Worm (Caenorhabditis elegans) whole organism, mixed stage, embryonic: Measurements from ENCODE around the gene ddn-3.

ENCODE experiments used
- bed-3 ChIP-seq: fragments of 200-800 bp; sonication (Bioruptor generic); optimal IDR thresholded peaks from 3 replicates; lab custom pipeline; 2018; ENCODE audit warnings: mild to moderate bottlenecking, missing genetic modification characterization, moderate library complexity, missing compliant biosample characterization
- blmp-1 ChIP-seq: fragments of 150-350 bp; optimal IDR thresholded peaks from 2 replicates; lab custom pipeline; 2014; ENCODE audit warnings: missing biosample characterization, missing genetic modification characterization
- ceh-39 ChIP-seq: fragments of 150-350 bp; optimal IDR thresholded peaks from 2 replicates; lab custom pipeline; 2014; ENCODE audit warnings: missing biosample characterization, missing genetic modification characterization
- ceh-43 ChIP-seq: fragments of 200-800 bp; sonication (Bioruptor generic); optimal IDR thresholded peaks from 2 replicates; lab custom pipeline; 2018; ENCODE audit warnings: mild to moderate bottlenecking, missing genetic modification characterization, moderate library complexity, missing compliant biosample characterization
- ceh-83 ChIP-seq: fragments of 200-800 bp; sonication (Bioruptor generic); optimal IDR thresholded peaks from 2 replicates; lab custom pipeline; 2018; ENCODE audit warnings: mild to moderate bottlenecking, missing genetic modification characterization, missing compliant biosample characterization
- ces-1 ChIP-seq: fragments of 150-350 bp; optimal IDR thresholded peaks from 2 replicates; lab custom pipeline; 2014; ENCODE audit warnings: missing biosample characterization, missing genetic modification reagents, missing genetic modification characterization
- cnd-1 ChIP-seq: fragments of 200-800 bp; sonication (Bioruptor generic); optimal IDR thresholded peaks from 2 replicates; lab custom pipeline; 2018; ENCODE audit warnings: mild to moderate bottlenecking, missing genetic modification characterization, missing compliant biosample characterization
- drap-1 ChIP-seq: fragments of 200-800 bp; sonication (Bioruptor generic); optimal IDR thresholded peaks from 3 replicates; lab custom pipeline; 2018; ENCODE audit warnings: mild to moderate bottlenecking, missing genetic modification characterization, missing compliant biosample characterization
- elt-1 ChIP-seq: sonication (generic microtip); optimal IDR thresholded peaks from 2 replicates; lab custom pipeline; 2017; ENCODE audit warnings: missing genetic modification characterization, mild to moderate bottlenecking, missing compliant biosample characterization, antibody characterized with exemption, moderate library complexity, borderline replicate concordance; ENCODE audit not compliant: insufficient read depth
- elt-3 ChIP-seq: fragments of 150-350 bp; optimal IDR thresholded peaks from 2 replicates; lab custom pipeline; 2014; ENCODE audit warnings: missing biosample characterization, missing genetic modification characterization
- flh-1 ChIP-seq: fragments of 200-800 bp; sonication (Bioruptor generic); optimal IDR thresholded peaks from 2 replicates; lab custom pipeline; 2018; ENCODE audit warnings: mild to moderate bottlenecking, missing genetic modification characterization, moderate library complexity, missing compliant biosample characterization
- ham-2 ChIP-seq: fragments of 200-800 bp; sonication (Bioruptor generic); optimal IDR thresholded peaks from 2 replicates; lab custom pipeline; 2018; ENCODE audit warnings: mild to moderate bottlenecking, missing genetic modification characterization, missing compliant biosample characterization
- hlh-1 ChIP-seq: fragments of 150-350 bp; optimal IDR thresholded peaks from 2 replicates; lab custom pipeline; 2014; ENCODE audit warnings: missing biosample characterization, missing genetic modification reagents, missing genetic modification characterization
- lsy-2 ChIP-seq: fragments of 150-350 bp; optimal IDR thresholded peaks from 2 replicates; lab custom pipeline; 2014; ENCODE audit warnings: missing biosample characterization, missing genetic modification characterization
- mab-5 ChIP-seq: fragments of 150-350 bp; optimal IDR thresholded peaks from 2 replicates; lab custom pipeline; 2014; ENCODE audit warnings: missing biosample characterization, missing genetic modification characterization
- mep-1 ChIP-seq: fragments of 150-350 bp; optimal IDR thresholded peaks from 2 replicates; lab custom pipeline; 2017; ENCODE audit warnings: missing biosample characterization, missing genetic modification reagents, missing genetic modification characterization, inconsistent platforms
- nhr-2 ChIP-seq: fragments of 150-350 bp; optimal IDR thresholded peaks from 2 replicates; lab custom pipeline; 2014; ENCODE audit warnings: missing biosample characterization, missing genetic modification characterization
- nhr-28 ChIP-seq: fragments of 150-350 bp; optimal IDR thresholded peaks from 2 replicates; lab custom pipeline; 2014; ENCODE audit warnings: missing biosample characterization, missing genetic modification characterization
- nhr-76 ChIP-seq: sonication (generic microtip); optimal IDR thresholded peaks from 2 replicates; lab custom pipeline; 2017; ENCODE audit warnings: missing biosample characterization, missing genetic modification characterization
- pha-4 ChIP-seq: fragments of 150-350 bp; optimal IDR thresholded peaks from 2 replicates; lab custom pipeline; 2018; ENCODE audit warnings: missing biosample characterization, missing genetic modification reagents, missing genetic modification characterization
- sptf-1 ChIP-seq: sonication (generic microtip); optimal IDR thresholded peaks from 2 replicates; lab custom pipeline; 2017; ENCODE audit warnings: mild to moderate bottlenecking, missing genetic modification characterization, moderate library complexity, missing compliant biosample characterization
- tbx-8 ChIP-seq: fragments of 200-800 bp; sonication (Bioruptor generic); optimal IDR thresholded peaks from 2 replicates; lab custom pipeline; 2018; ENCODE audit warnings: mild to moderate bottlenecking, missing genetic modification characterization, moderate library complexity, missing compliant biosample characterization
- zip-8 ChIP-seq: fragments of 150-350 bp; optimal IDR thresholded peaks from 2 replicates; lab custom pipeline; 2014; ENCODE audit warnings: missing biosample characterization, missing genetic modification characterization
- ztf-11 ChIP-seq: fragments of 150-350 bp; optimal IDR thresholded peaks from 2 replicates; lab custom pipeline; 2014; ENCODE audit warnings: missing biosample characterization, missing genetic modification characterization

ddn-3 gene

DNA sequence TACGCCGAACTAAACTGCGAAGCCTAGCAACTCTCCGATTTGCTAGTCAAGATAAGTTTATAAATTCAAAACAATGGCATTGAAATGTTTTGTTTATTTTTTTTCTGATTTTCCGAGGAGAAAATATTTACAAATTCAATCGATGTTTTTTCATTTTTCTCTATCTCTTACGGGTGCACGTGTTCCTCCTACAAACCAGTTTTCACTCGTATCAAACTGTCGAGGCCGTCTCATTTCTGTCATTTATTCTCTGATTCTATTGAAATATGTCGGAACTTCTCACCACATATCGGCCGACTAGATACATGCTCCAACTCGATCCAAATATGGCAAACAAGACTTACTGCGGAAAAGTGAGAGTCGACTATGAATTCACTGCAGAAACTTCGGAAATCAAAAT, 20.5 kb upstream of the ddn-3 start, which contains the start of gene F47B8.8:
F47B8.8 (plus strand) TSS at position 257 of the 400 bp plus-strand sequence.
- TF ChIP-seq ham-2 (GFP tag; lab: Kevin White, UChicago) (no peak), mep-1 (tag; lab: Kevin White, UChicago) (no peak), zip-8 (tag; lab: Kevin White, UChicago) (no peak), blmp-1 (tag; lab: Kevin White, UChicago) (no peak)

- no peak for TF ChIP-seq sptf-1 (tag; lab: Kevin White, UChicago)
- TF ChIP-seq, all 35 proteins: peak for 0
Observed at ce11 chrV:14328806-14329205, 17.8 kb upstream of the ddn-3 start, which contains the start of gene pepm-1. pepm-1 (plus strand) TSS chrV:14329106.

ce11 chrV:14327776-14328175, 16.8 kb upstream of the ddn-3 start, which contains the start of gene F47B8.5:
F47B8.5 (minus strand) TSS chrV:14327876.
- TF ChIP-seq ham-2 (GFP tag; lab: Kevin White, UChicago), result no peak
- TF ChIP-seq hlh-1 (tag; lab: Kevin White, UChicago), result no peak
- TF ChIP-seq nhr-28, result no peak
- no peak for TF ChIP-seq ceh-83 (GFP tag; lab: Kevin White, UChicago)
- TF ChIP-seq ces-1 (GFP tag; lab: Kevin White, UChicago), result no peak
- no peak for TF ChIP-seq tbx-8 (GFP tag; lab: Kevin White, UChicago)
- TF ChIP-seq mab-5, result no peak
- TF ChIP-seq drap-1 (GFP tag; lab: Kevin White, UChicago), result no peak
- TF ChIP-seq nhr-76 (tag; lab: Kevin White, UChicago), result no peak

- no peak for TF ChIP-seq ham-2 (GFP tag; lab: Kevin White, UChicago)
- no peak for TF ChIP-seq mab-5
- no peak for TF ChIP-seq drap-1 (GFP tag; lab: Kevin White, UChicago)
- no peak for TF ChIP-seq elt-3
- TF ChIP-seq ceh-83 (GFP tag; lab: Kevin White, UChicago), result no peak
- TF ChIP-seq nhr-28, result no peak
- TF ChIP-seq flh-1 (GFP tag; lab: Kevin White, UChicago), result no peak
- TF ChIP-seq blmp-1 (tag; lab: Kevin White, UChicago), result no peak
- no peak for TF ChIP-seq elt-1 (tag; lab: Kevin White, UChicago)
- no peak for TF ChIP-seq nhr-2 (tag; lab: Kevin White, UChicago)
- TF ChIP-seq bed-3 (GFP tag; lab: Kevin White, UChicago), result no peak
- no peak for TF ChIP-seq lsy-2 (tag; lab: Kevin White, UChicago)
- TF ChIP-seq cnd-1 (tag; lab: Kevin White, UChicago), result no peak
- TF ChIP-seq tbx-8 (GFP tag; lab: Kevin White, UChicago), result no peak
- TF ChIP-seq sptf-1 (tag; lab: Kevin White, UChicago), result no peak
- TF ChIP-seq ceh-43 (GFP tag; lab: Kevin White, UChicago), result no peak
- TF ChIP-seq nhr-76 (tag; lab: Kevin White, UChicago), result no peak
- TF ChIP-seq zip-8 (tag; lab: Kevin White, UChicago), result no peak
Observed at ce11 chrV:14324502-14325467, 13.8 kb upstream of the ddn-3 start, which contains the start of the genes F47B8.4 and F47B8.18. F47B8.4 (minus strand) TSS chrV:14324673. F47B8.18 (minus strand) TSS chrV:14325464.

DNA sequence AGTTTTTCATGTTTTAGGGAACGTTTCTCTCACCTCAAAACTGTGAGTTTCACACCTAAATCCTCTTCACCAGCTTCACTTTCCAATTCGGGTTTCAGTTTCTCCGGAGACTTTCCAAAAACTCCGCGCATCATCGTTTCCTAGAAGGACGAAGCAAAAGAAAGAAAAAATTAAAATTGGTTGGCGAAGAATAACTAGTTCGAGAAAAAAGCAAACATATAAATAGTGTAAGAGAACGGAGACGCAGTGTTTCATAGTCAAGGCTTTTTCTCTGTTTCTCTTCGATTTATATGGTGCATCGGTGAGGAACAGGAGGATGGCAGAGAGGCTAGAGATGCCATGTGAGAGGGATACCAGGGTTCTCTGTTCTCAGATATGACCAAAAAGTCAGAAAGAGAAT, 11.7 kb upstream of the ddn-3 start, which contains the start of gene F47B8.3:
F47B8.3 (minus strand) TSS at position 261 of the 400 bp plus-strand sequence.
- TF ChIP-seq ces-1 (GFP tag; lab: Kevin White, UChicago), result peak; percentile 17
- no peak for TF ChIP-seq flh-1 (GFP tag; lab: Kevin White, UChicago)

DNA sequence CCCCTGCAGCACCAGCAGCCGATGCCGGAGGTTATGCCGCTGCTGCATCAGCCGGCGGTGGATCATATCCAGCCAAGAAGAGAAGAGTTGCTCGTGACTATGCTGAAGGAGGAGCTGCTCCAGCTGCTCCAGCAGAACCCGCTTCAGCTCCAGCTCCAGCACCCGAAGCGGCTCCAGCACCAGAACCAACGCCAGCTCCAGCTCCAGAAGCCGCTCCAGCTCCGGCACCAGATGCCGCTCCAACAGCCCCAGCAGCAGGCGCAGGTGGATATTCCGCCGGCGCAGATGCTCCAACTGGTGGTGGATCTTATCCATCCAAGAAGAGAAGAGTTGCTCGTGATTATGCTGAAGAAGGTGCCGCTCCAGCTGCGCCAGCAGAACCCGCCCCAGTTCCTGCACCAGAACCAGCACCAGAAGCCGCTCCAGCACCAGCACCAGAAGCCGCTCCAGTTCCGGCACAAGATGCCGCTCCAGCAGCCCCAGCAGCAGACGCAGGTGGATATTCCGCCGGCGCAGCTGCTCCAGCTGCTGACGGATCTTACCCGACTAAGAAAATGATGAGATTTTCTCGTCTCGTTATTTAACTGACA, 9.8 kb upstream of the ddn-3 start:
- TF ChIP-seq ztf-11 (tag; lab: Kevin White, UChicago) (no peak), blmp-1 (tag; lab: Kevin White, UChicago) (no peak), hlh-1 (tag; lab: Kevin White, UChicago) (no peak), nhr-76 (tag; lab: Kevin White, UChicago) (no peak), sptf-1 (tag; lab: Kevin White, UChicago) (peak; percentile 22), drap-1 (GFP tag; lab: Kevin White, UChicago) (peak; percentile 31), bed-3 (GFP tag; lab: Kevin White, UChicago) (no peak), flh-1 (GFP tag; lab: Kevin White, UChicago) (no peak), pha-4 (no peak), ceh-39 (tag; lab: Kevin White, UChicago) (no peak)
